Fruit fly (Drosophila melanogaster) whole organism: ENCODE results near the gene CG32040.

Experiments
- CG8478 ChIP-seq: fragments of >200 bp; optimal IDR thresholded peaks from 2 replicates; lab custom pipeline; 2018; ENCODE audit warnings: inconsistent platforms
- pan ChIP-seq: fragments of >200 bp; optimal IDR thresholded peaks from 2 replicates; lab custom pipeline; 2017

- TF ChIP-seq pan (lab: Kevin White, UChicago) (no peak), CG8478 (lab: Kevin White, UChicago) (no peak)
Measured at dm6 chr3L:9370907-9371365, 17.1 kb downstream of the CG32040 start, which contains the start of gene Fdx1.
